Worm (Caenorhabditis elegans): Measurements from ENCODE around the gene K08H10.6.

- TF ChIP-seq unc-39 (tag; optimal IDR thresholded peaks at IDR 0.05) (no peak), snpc-4 (tag; optimal IDR thresholded peaks at IDR 0.05) (no peak), D1046.2 (GFP tag; IDR thresholded peaks at IDR 0.05) (no peak)
Measured at ce11 chrV:9962394-9962793, 33.3 kb downstream of the K08H10.6 start, which contains the start of gene madf-4.
